Fruit fly (Drosophila melanogaster): ENCODE measurements around the gene CG13250.

DNA sequence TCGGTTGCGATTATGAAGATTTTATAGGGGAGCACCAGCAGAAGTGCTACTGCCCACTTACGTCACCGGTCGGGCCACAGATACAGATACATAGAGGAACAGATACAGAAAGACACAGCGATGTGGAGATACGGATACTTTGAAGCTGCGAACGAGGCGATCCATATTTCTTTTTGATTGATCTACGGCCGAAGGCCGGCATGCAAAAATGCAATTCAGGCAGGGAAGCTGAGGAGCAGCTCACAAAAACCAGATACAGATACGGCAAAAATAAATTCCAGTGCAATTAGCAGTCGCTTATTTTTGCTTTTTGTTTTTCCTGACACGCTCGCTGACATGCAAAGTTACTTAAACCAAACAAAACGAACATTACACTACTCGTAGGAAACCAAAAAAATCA, 2.3 kb upstream of the CG13250 start:
- TF ChIP-seq CG6808 (GFP tag; optimal IDR thresholded peaks at IDR 0.05): no peak
- no peak for TF ChIP-seq dsx (GFP tag; optimal IDR thresholded peaks at IDR 0.05; ENCODE audit: poor library complexity, severe bottlenecking)
- no peak for TF ChIP-seq fd59A (GFP tag; optimal IDR thresholded peaks at IDR 0.05)
- TF ChIP-seq topi (GFP tag; optimal IDR thresholded peaks at IDR 0.05): no peak
- no peak for TF ChIP-seq acj6 (GFP tag; optimal IDR thresholded peaks at IDR 0.05)
- TF ChIP-seq CG34406 (GFP tag; optimal IDR thresholded peaks at IDR 0.05): no peak
- no peak for TF ChIP-seq achi (GFP tag; optimal IDR thresholded peaks at IDR 0.05)
- no peak for TF ChIP-seq lz (GFP tag; optimal IDR thresholded peaks at IDR 0.05)
- no peak for TF ChIP-seq Eip93F (GFP tag; optimal IDR thresholded peaks at IDR 0.05)
- TF ChIP-seq Eip75B (GFP tag; optimal IDR thresholded peaks at IDR 0.05): no peak
- TF ChIP-seq CG6276 (GFP tag; optimal IDR thresholded peaks at IDR 0.05): no peak
- no peak for TF ChIP-seq CG8319 (GFP tag; optimal IDR thresholded peaks at IDR 0.05)
- TF ChIP-seq Hr39 (GFP tag; optimal IDR thresholded peaks at IDR 0.05): no peak
- no peak for TF ChIP-seq CG7368 (GFP tag; optimal IDR thresholded peaks at IDR 0.05)
